Fruit fly (Drosophila melanogaster) whole organism, pupa: ENCODE data around the gene tsg.

ENCODE experiments used
- CG10348 ChIP-seq: fragments of 200-800 bp; sonication (Bioruptor generic); IDR thresholded peaks from 2 replicates; pipeline ENCODE4 v1.3.6; 2022; ENCODE audit warnings: missing biosample characterization, missing genetic modification characterization
- CG12605 ChIP-seq: fragments of 200-800 bp; sonication (Bioruptor generic); IDR thresholded peaks from 2 replicates; pipeline ENCODE4 v1.3.6; 2022; ENCODE audit warnings: missing biosample characterization, missing genetic modification characterization
- CG13204 ChIP-seq: fragments of 200-800 bp; sonication (Bioruptor generic); optimal IDR thresholded peaks from 2 replicates; lab custom pipeline; 2018; ENCODE audit warnings: missing biosample characterization, mild to moderate bottlenecking, missing genetic modification characterization, moderate library complexity
- CG14655 ChIP-seq: fragments of 200-800 bp; sonication (Bioruptor generic); optimal IDR thresholded peaks from 3 replicates; lab custom pipeline; 2017; ENCODE audit warnings: mild to moderate bottlenecking, missing biosample characterization, missing genetic modification reagents, missing genetic modification characterization
- CG15710 ChIP-seq: fragments of 200-800 bp; sonication (Bioruptor generic); optimal IDR thresholded peaks from 2 replicates; lab custom pipeline; 2018; ENCODE audit warnings: missing biosample characterization, mild to moderate bottlenecking, missing genetic modification characterization, moderate library complexity
- CG17806 ChIP-seq: fragments of 200-800 bp; sonication (Bioruptor generic); optimal IDR thresholded peaks from 2 replicates; lab custom pipeline; 2018; ENCODE audit warnings: missing biosample characterization, mild to moderate bottlenecking, missing genetic modification characterization, moderate library complexity
- CG32121 ChIP-seq: fragments of 200-800 bp; sonication (Bioruptor generic); IDR thresholded peaks from 2 replicates; pipeline ENCODE4 v1.3.6; 2022; ENCODE audit warnings: missing biosample characterization, missing genetic modification characterization
- CG34367 ChIP-seq: fragments of 200-800 bp; sonication (Bioruptor generic); optimal IDR thresholded peaks from 2 replicates; lab custom pipeline; 2018; ENCODE audit warnings: missing biosample characterization, mild to moderate bottlenecking, missing genetic modification characterization
- CG4496 ChIP-seq: fragments of 200-800 bp; sonication (Bioruptor generic); IDR thresholded peaks from 3 replicates; pipeline ENCODE4 v1.3.6; 2022; ENCODE audit warnings: missing biosample characterization, missing genetic modification characterization
- CG8159 ChIP-seq: fragments of 200-800 bp; sonication (Bioruptor generic); optimal IDR thresholded peaks from 3 replicates; lab custom pipeline; 2018; ENCODE audit warnings: missing biosample characterization, mild to moderate bottlenecking, missing genetic modification characterization, moderate library complexity
- CG8301 ChIP-seq: fragments of 200-800 bp; sonication (Bioruptor generic); optimal IDR thresholded peaks from 2 replicates; lab custom pipeline; 2018; ENCODE audit warnings: missing biosample characterization, mild to moderate bottlenecking, missing genetic modification characterization
- CG9948 ChIP-seq: fragments of 200-800 bp; sonication (Bioruptor generic); optimal IDR thresholded peaks from 2 replicates; lab custom pipeline; 2018; ENCODE audit warnings: missing biosample characterization, mild to moderate bottlenecking, missing genetic modification characterization, moderate library complexity
- D1 ChIP-seq: fragments of 200-800 bp; sonication (Bioruptor generic); optimal IDR thresholded peaks from 2 replicates; lab custom pipeline; 2018; ENCODE audit warnings: missing biosample characterization, mild to moderate bottlenecking, missing genetic modification characterization, moderate library complexity
- EcR ChIP-seq: fragments of 200-800 bp; sonication (Bioruptor generic); optimal IDR thresholded peaks from 3 replicates; lab custom pipeline; 2019; ENCODE audit warnings: missing biosample characterization, missing genetic modification characterization, mild to moderate bottlenecking, moderate library complexity, missing genetic modification reagents
- Ets98B ChIP-seq: fragments of 200-800 bp; sonication (Bioruptor generic); IDR thresholded peaks from 2 replicates; pipeline ENCODE4 v1.3.6; 2022; ENCODE audit warnings: missing biosample characterization, missing genetic modification characterization
- Pif1A ChIP-seq: fragments of 200-800 bp; sonication (Bioruptor generic); optimal IDR thresholded peaks from 3 replicates; lab custom pipeline; 2016; ENCODE audit warnings: missing biosample characterization, missing genetic modification characterization
- Pif1B ChIP-seq: fragments of 200-800 bp; sonication (Bioruptor generic); optimal IDR thresholded peaks from 3 replicates; lab custom pipeline; 2016; ENCODE audit warnings: missing biosample characterization, missing genetic modification characterization
- Snoo ChIP-seq: fragments of 200-800 bp; sonication (Bioruptor generic); optimal IDR thresholded peaks from 3 replicates; lab custom pipeline; 2017; ENCODE audit warnings: missing biosample characterization, mild to moderate bottlenecking, missing genetic modification characterization, inconsistent platforms
- fd96Ca ChIP-seq: fragments of 200-800 bp; sonication (Bioruptor generic); IDR thresholded peaks from 3 replicates; pipeline ENCODE4 v1.3.6; 2022; ENCODE audit warnings: missing biosample characterization, missing genetic modification characterization
- gl ChIP-seq: fragments of 200-800 bp; sonication (Bioruptor generic); optimal IDR thresholded peaks from 2 replicates; lab custom pipeline; 2018; ENCODE audit warnings: missing biosample characterization, mild to moderate bottlenecking, missing genetic modification characterization
- rn ChIP-seq: fragments of 200-800 bp; sonication (Bioruptor generic); IDR thresholded peaks from 2 replicates; pipeline ENCODE4 v1.3.6; 2022; ENCODE audit warnings: missing biosample characterization, missing genetic modification characterization

The tsg gene

DNA sequence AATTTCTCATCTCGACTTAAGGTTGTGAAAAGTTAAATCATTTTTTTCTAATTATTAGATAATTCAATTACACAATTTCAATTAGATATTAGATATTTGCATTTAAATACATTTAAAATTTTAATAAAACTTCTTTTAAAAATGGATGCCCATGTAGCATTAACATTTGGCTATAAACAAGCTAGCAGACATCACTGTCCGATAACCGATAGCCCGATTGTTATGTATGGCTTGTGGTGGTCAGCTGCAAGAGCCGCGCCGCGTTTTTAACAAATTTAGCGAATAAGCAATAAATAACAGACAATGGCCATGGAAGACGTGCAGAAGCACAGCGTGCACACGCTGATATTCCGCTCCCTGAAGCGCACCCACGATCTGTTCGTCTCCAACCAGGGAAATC, 32.1 kb upstream of the tsg start, which contains the start of gene Tango4:
Gene Tango4, plus strand, starts transcription at position 212 of the 400 bp plus-strand sequence.
- no peak for TF ChIP-seq CG10348 (GFP tag; lab: Robert Waterston, UW)
- TF ChIP-seq rn: no peak
- no peak for TF ChIP-seq CG13204 (GFP tag; lab: Kevin White, UChicago)
- TF ChIP-seq CG8301 (tag; lab: Kevin White, UChicago): no peak
- TF ChIP-seq CG34367 (tag; lab: Kevin White, UChicago): no peak

DNA sequence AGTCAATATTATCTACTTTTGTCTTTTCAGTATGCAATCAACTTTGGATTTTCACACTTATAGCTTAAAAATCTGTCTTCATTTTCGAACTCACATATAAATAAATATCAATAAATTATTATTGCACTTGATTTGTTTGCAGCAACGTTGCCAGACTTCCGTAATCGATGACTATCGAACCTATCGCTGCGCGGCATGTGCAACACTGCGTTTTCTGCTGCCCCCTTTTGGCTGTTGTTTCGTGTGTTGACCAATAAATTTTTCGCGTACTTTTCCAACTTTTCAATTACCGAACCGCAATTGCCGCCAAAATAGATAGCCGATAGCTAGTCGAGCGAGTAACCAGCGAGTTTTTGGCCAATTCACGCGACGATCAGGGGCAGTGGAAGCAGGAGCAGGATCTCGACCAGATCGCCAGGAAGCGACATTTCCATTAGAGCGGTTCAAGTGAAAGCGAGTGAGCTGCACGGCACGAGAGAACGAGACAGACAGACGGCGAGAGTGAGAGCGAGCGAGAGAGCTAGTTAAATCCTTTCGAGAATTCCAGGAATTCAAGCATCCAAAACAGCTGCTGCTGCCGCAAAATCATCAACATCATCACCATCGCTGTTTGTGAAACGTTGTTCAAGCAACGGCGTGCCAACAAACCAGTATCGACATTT, 29.8 kb upstream of the tsg start, which contains the start of gene Lsm12a:
Gene Lsm12a, plus strand, starts transcription at position 201 of the 662 bp plus-strand sequence.
- no peak for TF ChIP-seq CG34367 (tag; lab: Kevin White, UChicago)
- TF ChIP-seq EcR: no peak
- TF ChIP-seq CG12605: no peak
- no peak for TF ChIP-seq Snoo (tag; lab: Kevin White, UChicago)
- no peak for TF ChIP-seq D1
- no peak for TF ChIP-seq CG10348 (GFP tag; lab: Robert Waterston, UW)
- TF ChIP-seq CG8159 (tag; lab: Kevin White, UChicago): no peak
- no peak for TF ChIP-seq Pif1B (GFP tag; lab: Kevin White, UChicago)
- TF ChIP-seq CG17806 (tag; lab: Kevin White, UChicago): no peak
- TF ChIP-seq CG32121: no peak
- no peak for TF ChIP-seq CG15710 (tag; lab: Kevin White, UChicago)
- TF ChIP-seq CG14655 (GFP tag; lab: Kevin White, UChicago): no peak
- TF ChIP-seq Pif1A (GFP tag; lab: Kevin White, UChicago): no peak
- no peak for TF ChIP-seq gl (tag; lab: Kevin White, UChicago)
- no peak for TF ChIP-seq Ets98B (GFP tag; lab: Robert Waterston, UW)

dm6 chrX:12017815-12018439, 29.2 kb upstream of the tsg start, which contains the start of gene Chrac-16:
Gene Chrac-16 (minus strand): TSS chrX:12017961.
- no peak for TF ChIP-seq gl (tag; lab: Kevin White, UChicago)
- TF ChIP-seq CG4496: no peak
- no peak for TF ChIP-seq Pif1B (GFP tag; lab: Kevin White, UChicago)
- no peak for TF ChIP-seq Snoo (tag; lab: Kevin White, UChicago)
- no peak for TF ChIP-seq CG8301 (tag; lab: Kevin White, UChicago)
- no peak for TF ChIP-seq fd96Ca (GFP tag; lab: Robert Waterston, UW)
- no peak for TF ChIP-seq D1
- no peak for TF ChIP-seq CG14655 (GFP tag; lab: Kevin White, UChicago)
- no peak for TF ChIP-seq CG32121
- TF ChIP-seq CG8159 (tag; lab: Kevin White, UChicago): no peak
- TF ChIP-seq CG10348 (GFP tag; lab: Robert Waterston, UW): no peak
- TF ChIP-seq CG34367 (tag; lab: Kevin White, UChicago): no peak
- no peak for TF ChIP-seq Pif1A (GFP tag; lab: Kevin White, UChicago)
- no peak for TF ChIP-seq rn
- no peak for TF ChIP-seq CG12605
- TF ChIP-seq EcR: no peak
- no peak for TF ChIP-seq CG13204 (GFP tag; lab: Kevin White, UChicago)

DNA sequence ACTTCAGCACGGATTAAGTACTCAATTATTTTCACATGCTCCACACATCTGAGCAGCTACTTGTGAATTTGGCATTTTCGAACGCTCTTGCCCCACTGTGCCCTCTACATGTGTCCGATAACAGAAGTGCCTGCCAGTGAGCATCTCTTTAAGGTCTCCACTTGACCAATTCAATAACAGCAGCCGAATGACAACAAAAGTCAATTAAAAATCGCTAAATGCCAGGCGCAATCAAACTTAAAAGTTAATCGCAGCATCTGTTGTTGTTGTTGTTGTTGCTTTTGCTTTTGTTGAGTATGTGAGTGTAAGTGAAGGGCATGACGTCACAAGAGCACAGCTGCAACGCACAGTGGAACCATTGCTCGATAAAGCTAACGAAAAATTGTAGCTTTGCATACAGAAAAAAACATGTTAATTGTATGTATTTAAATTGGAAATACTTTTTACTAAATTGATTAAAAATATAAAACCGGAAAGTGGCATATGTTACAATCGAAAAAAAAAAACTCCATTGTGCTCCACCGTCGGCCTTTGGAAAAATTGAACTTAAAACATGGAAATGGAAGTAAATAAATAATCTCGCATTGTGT, 26.1 kb upstream of the tsg start:
- TF ChIP-seq CG8301 (tag; lab: Kevin White, UChicago) (peak; percentile 20), CG12605 (peak; percentile 52; the same call in 1 of the 2 replicates), fd96Ca (GFP tag; lab: Robert Waterston, UW) (no peak), CG8159 (tag; lab: Kevin White, UChicago) (peak; percentile 64), D1 (no peak), Ets98B (GFP tag; lab: Robert Waterston, UW) (peak; percentile 63), CG34367 (tag; lab: Kevin White, UChicago) (peak; percentile 37), rn (no peak), Pif1A (GFP tag; lab: Kevin White, UChicago) (peak; percentile 70), CG17806 (tag; lab: Kevin White, UChicago) (peak; percentile 55), CG10348 (GFP tag; lab: Robert Waterston, UW) (no peak), CG32121 (peak; percentile 48), CG9948 (peak; percentile 28), EcR (peak; percentile 69), CG4496 (0 out of 3 replicates have a peak, but pooled peaks have one; percentile 30), Pif1B (GFP tag; lab: Kevin White, UChicago) (peak; percentile 77), gl (tag; lab: Kevin White, UChicago) (peak; percentile 35), CG15710 (tag; lab: Kevin White, UChicago) (peak; percentile 45), Snoo (tag; lab: Kevin White, UChicago) (peak; percentile 65)

DNA sequence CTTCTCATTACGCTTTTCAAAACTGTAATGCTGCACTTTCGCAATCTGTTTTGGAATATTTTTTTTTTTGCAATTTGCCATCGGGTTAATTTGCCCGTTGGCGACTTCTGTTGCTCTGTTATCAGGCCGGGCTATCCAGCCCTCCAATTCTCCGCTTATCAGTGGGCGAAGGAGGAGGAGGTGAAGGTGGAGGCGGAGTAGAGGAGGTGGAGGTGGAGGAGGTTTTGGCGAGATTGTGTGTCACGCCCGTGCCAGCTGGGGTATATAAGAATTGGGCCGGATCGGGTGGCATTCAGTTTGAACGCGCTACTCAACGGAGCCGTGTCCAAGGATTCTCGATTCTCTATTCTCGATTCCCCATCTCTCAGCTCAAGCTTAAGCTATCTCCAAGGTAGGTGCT, 25.4 kb upstream of the tsg start:
- TF ChIP-seq CG15710 (tag; lab: Kevin White, UChicago): no peak
- TF ChIP-seq CG12605: no peak
- TF ChIP-seq CG14655 (GFP tag; lab: Kevin White, UChicago): no peak
- no peak for TF ChIP-seq CG34367 (tag; lab: Kevin White, UChicago)
- no peak for TF ChIP-seq D1
- TF ChIP-seq Pif1B (GFP tag; lab: Kevin White, UChicago): no peak
- no peak for TF ChIP-seq CG32121
- TF ChIP-seq EcR: no peak
- TF ChIP-seq fd96Ca (GFP tag; lab: Robert Waterston, UW): no peak
- no peak for TF ChIP-seq rn
- TF ChIP-seq CG13204 (GFP tag; lab: Kevin White, UChicago): no peak
- no peak for TF ChIP-seq Snoo (tag; lab: Kevin White, UChicago)
- no peak for TF ChIP-seq gl (tag; lab: Kevin White, UChicago)
- no peak for TF ChIP-seq CG10348 (GFP tag; lab: Robert Waterston, UW)
- no peak for TF ChIP-seq CG4496
- no peak for TF ChIP-seq Ets98B (GFP tag; lab: Robert Waterston, UW)
- no peak for TF ChIP-seq CG17806 (tag; lab: Kevin White, UChicago)
- no peak for TF ChIP-seq CG9948
- TF ChIP-seq Pif1A (GFP tag; lab: Kevin White, UChicago): no peak
- TF ChIP-seq CG8301 (tag; lab: Kevin White, UChicago): no peak
